Worm (Caenorhabditis elegans): ENCODE measurements around the gene plep-1.

- no peak for TF ChIP-seq tbx-8 (GFP tag; optimal IDR thresholded peaks at IDR 0.05)
- TF ChIP-seq elt-3 (tag; optimal IDR thresholded peaks at IDR 0.05), result no peak
- TF ChIP-seq nhr-12 (tag; optimal IDR thresholded peaks at IDR 0.05), result no peak
Observed at ce11 chrII:4312115-4312514, at the start of gene plep-1.

Measured in whole organism, mixed stage, embryonic.